Worm (Caenorhabditis elegans) whole organism, early embryonic: ENCODE results near the gene F22B3.5.
"Not testable (repeated sequence)": the region's sequence is repeated elsewhere in the genome, so short reads cannot be mapped to it uniquely, and the experiment has no call there.

Experiments used
- B0310.2 ChIP-seq: sonication (generic microtip); optimal IDR thresholded peaks from 2 replicates; lab custom pipeline; 2016; ENCODE audit warnings: mild to moderate bottlenecking, missing genetic modification characterization, missing compliant biosample characterization
- F13C5.2 ChIP-seq: sonication (generic microtip); optimal IDR thresholded peaks from 2 replicates; lab custom pipeline; 2017; ENCODE audit warnings: mild to moderate bottlenecking, missing genetic modification characterization, inconsistent platforms, missing compliant biosample characterization
- aly-1 ChIP-seq: sonication (generic microtip); optimal IDR thresholded peaks from 2 replicates; lab custom pipeline; 2016; ENCODE audit warnings: missing genetic modification characterization, missing compliant biosample characterization
- ama-1 ChIP-seq: fragments of 150-350 bp; optimal IDR thresholded peaks from 2 replicates; lab custom pipeline; 2014
- ceh-13 ChIP-seq: fragments of 200-800 bp; sonication (Bioruptor generic); optimal IDR thresholded peaks from 2 replicates; lab custom pipeline; 2018; ENCODE audit warnings: mild to moderate bottlenecking, missing genetic modification characterization, missing compliant biosample characterization
- ceh-36 ChIP-seq: sonication (generic microtip); optimal IDR thresholded peaks from 2 replicates; lab custom pipeline; 2016; ENCODE audit warnings: missing genetic modification characterization, inconsistent platforms, missing compliant biosample characterization
- ets-7 ChIP-seq: sonication (generic microtip); optimal IDR thresholded peaks from 2 replicates; lab custom pipeline; 2016; ENCODE audit warnings: missing genotype, missing genetic modification characterization, missing compliant biosample characterization
- flt-1 ChIP-seq: fragments of 200-800 bp; sonication (Bioruptor generic); IDR thresholded peaks from 2 replicates; pipeline ENCODE4 v1.3.6; 2022; ENCODE audit warnings: missing genetic modification characterization, missing compliant biosample characterization
- hmbx-1 ChIP-seq: sonication (generic microtip); optimal IDR thresholded peaks from 2 replicates; lab custom pipeline; 2016; ENCODE audit warnings: mild to moderate bottlenecking, missing genetic modification characterization, missing compliant biosample characterization
- hmg-4 ChIP-seq: fragments of 200-800 bp; sonication (Bioruptor generic); optimal IDR thresholded peaks from 2 replicates; lab custom pipeline; 2018; ENCODE audit warnings: mild to moderate bottlenecking, missing genetic modification characterization, missing compliant biosample characterization
- hnd-1 ChIP-seq: sonication (generic microtip); optimal IDR thresholded peaks from 2 replicates; lab custom pipeline; 2016; ENCODE audit warnings: missing genetic modification characterization, missing compliant biosample characterization
- pes-1 ChIP-seq: fragments of 200-800 bp; sonication (Bioruptor generic); IDR thresholded peaks from 2 replicates; pipeline ENCODE4 v1.3.6; 2022; ENCODE audit warnings: missing genetic modification reagents, missing genetic modification characterization, missing compliant biosample characterization
- scrt-1 ChIP-seq: fragments of 200-800 bp; sonication (Bioruptor generic); IDR thresholded peaks from 2 replicates; pipeline ENCODE4 v1.3.6; 2022; ENCODE audit warnings: missing genetic modification characterization, missing compliant biosample characterization
- sea-1 ChIP-seq: fragments of 200-800 bp; sonication (Bioruptor generic); conservative IDR thresholded peaks from 2 replicates; pipeline ENCODE4 v1.3.6; 2022; ENCODE audit warnings: missing genetic modification characterization, missing compliant biosample characterization
- tbx-11 ChIP-seq: fragments of 200-800 bp; sonication (Bioruptor generic); IDR thresholded peaks from 2 replicates; pipeline ENCODE4 v1.3.6; 2022; ENCODE audit warnings: missing genetic modification characterization, missing compliant biosample characterization
- tbx-37 ChIP-seq: fragments of 200-800 bp; sonication (Bioruptor generic); conservative IDR thresholded peaks from 2 replicates; pipeline ENCODE4 v1.3.6; 2022; ENCODE audit warnings: missing genetic modification reagents, missing genetic modification characterization, missing compliant biosample characterization
- tra-4 ChIP-seq: sonication (generic microtip); optimal IDR thresholded peaks from 2 replicates; lab custom pipeline; 2017; ENCODE audit warnings: missing genetic modification characterization, missing compliant biosample characterization

F22B3.5 gene

ce11 chrIV:11416724-11417123 lies at the start of gene F22B3.5:
F22B3.5 (minus strand) TSS chrIV:11416824.
- not testable (repeated sequence) for TF ChIP-seq B0310.2 (tag; lab: Kevin White, UChicago); ama-1; sea-1 (GFP tag; lab: Robert Waterston, UW)

- TF ChIP-seq sea-1 (GFP tag; lab: Robert Waterston, UW) (no peak), tra-4 (no peak), pes-1 (no peak), hmbx-1 (no peak), tbx-37 (GFP tag; lab: Robert Waterston, UW) (no peak)
Measured at ce11 chrIV:11465125-11465524, 48.5 kb upstream of the F22B3.5 start, which contains the start of gene C10C6.3. C10C6.3 (minus strand) TSS chrIV:11465225.

- TF ChIP-seq B0310.2 (tag; lab: Kevin White, UChicago) (no peak), tbx-37 (GFP tag; lab: Robert Waterston, UW) (no peak), ceh-36 (no peak)
Measured at ce11 chrIV:11461335-11461734, 44.7 kb upstream of the F22B3.5 start.

ce11 chrIV:11459684-11460083 lies 43.1 kb upstream of the F22B3.5 start, which contains the start of gene npr-3:
npr-3 (plus strand) TSS chrIV:11459984.
- no peak for TF ChIP-seq hnd-1 (tag; lab: Kevin White, UChicago)
- TF ChIP-seq flt-1 (GFP tag; lab: Robert Waterston, UW) = no peak
- no peak for TF ChIP-seq F13C5.2 (tag; lab: Kevin White, UChicago)
- TF ChIP-seq hmbx-1 = no peak

ce11 chrIV:11458700-11459263 lies 42.2 kb upstream of the F22B3.5 start:
- TF ChIP-seq tbx-11 (GFP tag; lab: Robert Waterston, UW) (no peak), hnd-1 (tag; lab: Kevin White, UChicago) (no peak), flt-1 (GFP tag; lab: Robert Waterston, UW) (no peak), ceh-13 (GFP tag; lab: Kevin White, UChicago) (no peak), ama-1 (no peak), F13C5.2 (tag; lab: Kevin White, UChicago) (no peak), aly-1 (tag; lab: Kevin White, UChicago) (no peak), tbx-37 (GFP tag; lab: Robert Waterston, UW) (no peak), B0310.2 (tag; lab: Kevin White, UChicago) (no peak), ets-7 (tag; lab: Kevin White, UChicago) (no peak), hmg-4 (GFP tag; lab: Kevin White, UChicago) (no peak), sea-1 (GFP tag; lab: Robert Waterston, UW) (no peak), hmbx-1 (no peak), ceh-36 (no peak), scrt-1 (GFP tag; lab: Robert Waterston, UW) (no peak), pes-1 (no peak), tra-4 (no peak)

ce11 chrIV:11455824-11456223 lies 39.2 kb upstream of the F22B3.5 start:
- TF ChIP-seq tbx-37 (GFP tag; lab: Robert Waterston, UW) = no peak
- no peak for TF ChIP-seq aly-1 (tag; lab: Kevin White, UChicago)
- TF ChIP-seq flt-1 (GFP tag; lab: Robert Waterston, UW) = no peak
- no peak for TF ChIP-seq hmbx-1
- TF ChIP-seq B0310.2 (tag; lab: Kevin White, UChicago) = no peak
- no peak for TF ChIP-seq scrt-1 (GFP tag; lab: Robert Waterston, UW)
- TF ChIP-seq F13C5.2 (tag; lab: Kevin White, UChicago) = no peak
- no peak for TF ChIP-seq sea-1 (GFP tag; lab: Robert Waterston, UW)
- no peak for TF ChIP-seq tbx-11 (GFP tag; lab: Robert Waterston, UW)
- TF ChIP-seq ceh-13 (GFP tag; lab: Kevin White, UChicago) = no peak
- no peak for TF ChIP-seq ceh-36
- TF ChIP-seq tra-4 = no peak
- no peak for TF ChIP-seq ama-1
- TF ChIP-seq hmg-4 (GFP tag; lab: Kevin White, UChicago) = no peak
- no peak for TF ChIP-seq ets-7 (tag; lab: Kevin White, UChicago)

- no peak for TF ChIP-seq tbx-37 (GFP tag; lab: Robert Waterston, UW)
- no peak for TF ChIP-seq hmg-4 (GFP tag; lab: Kevin White, UChicago)
- TF ChIP-seq pes-1 = no peak
- TF ChIP-seq F13C5.2 (tag; lab: Kevin White, UChicago) = no peak
- TF ChIP-seq sea-1 (GFP tag; lab: Robert Waterston, UW) = no peak
Measured at ce11 chrIV:11452928-11453327, 36.3 kb upstream of the F22B3.5 start.

ce11 chrIV:11438255-11438654 lies 21.6 kb upstream of the F22B3.5 start:
- TF ChIP-seq hmg-4 (GFP tag; lab: Kevin White, UChicago) (no peak), F13C5.2 (tag; lab: Kevin White, UChicago) (no peak), hnd-1 (tag; lab: Kevin White, UChicago) (no peak), ceh-36 (no peak), tbx-37 (GFP tag; lab: Robert Waterston, UW) (no peak), tbx-11 (GFP tag; lab: Robert Waterston, UW) (no peak)

ce11 chrIV:11435761-11436160 lies 19.1 kb upstream of the F22B3.5 start:
- no peak for TF ChIP-seq F13C5.2 (tag; lab: Kevin White, UChicago)
- no peak for TF ChIP-seq pes-1
- no peak for TF ChIP-seq hmbx-1
- TF ChIP-seq ceh-13 (GFP tag; lab: Kevin White, UChicago) = no peak
- TF ChIP-seq tbx-11 (GFP tag; lab: Robert Waterston, UW) = no peak
- TF ChIP-seq ama-1 = no peak
- no peak for TF ChIP-seq ets-7 (tag; lab: Kevin White, UChicago)
- no peak for TF ChIP-seq hnd-1 (tag; lab: Kevin White, UChicago)
